Worm (Caenorhabditis elegans): ENCODE data around the gene srh-74.

- TF ChIP-seq lag-1 (GFP tag; IDR thresholded peaks at IDR 0.05): no peak
- no peak for TF ChIP-seq Y53F4B.3 (GFP tag; IDR thresholded peaks at IDR 0.05)
- TF ChIP-seq cebp-2 (GFP tag; IDR thresholded peaks at IDR 0.05): no peak
- TF ChIP-seq mxl-1 (tag; optimal IDR thresholded peaks at IDR 0.05): no peak
- TF ChIP-seq ama-1 (optimal IDR thresholded peaks at IDR 0.05): no peak
- no peak for TF ChIP-seq ama-1 (GFP tag; optimal IDR thresholded peaks at IDR 0.05)
These were observed 1.8 kb downstream of the srh-74 start, which contains the start of gene dhs-18 for ce11 chrV:11046730-11047129.
